Worm (Caenorhabditis elegans) whole organism, L3 larva: ENCODE measurements around the gene srh-303.

Experiments
- R02D3.7 ChIP-seq: fragments of 150-350 bp; optimal IDR thresholded peaks from 2 replicates; lab custom pipeline; 2014; ENCODE audit warnings: missing biosample characterization, missing genetic modification characterization
- ZK546.5 ChIP-seq: sonication (generic microtip); optimal IDR thresholded peaks from 2 replicates; lab custom pipeline; 2017; ENCODE audit warnings: missing biosample characterization, missing genetic modification characterization
- aly-2 ChIP-seq: fragments of 150-350 bp; optimal IDR thresholded peaks from 2 replicates; lab custom pipeline; 2014; ENCODE audit warnings: missing biosample characterization, missing genetic modification characterization
- ama-1 ChIP-seq: fragments of 150-350 bp; optimal IDR thresholded peaks from 2 replicates; lab custom pipeline; 2018
- ceh-28 ChIP-seq: fragments of 150-350 bp; optimal IDR thresholded peaks from 2 replicates; lab custom pipeline; 2014; ENCODE audit warnings: missing biosample characterization, missing genetic modification reagents, missing genetic modification characterization
- ceh-82 ChIP-seq: fragments of 150-350 bp; optimal IDR thresholded peaks from 2 replicates; lab custom pipeline; 2014; ENCODE audit warnings: missing biosample characterization, missing genetic modification characterization
- ceh-9 ChIP-seq: sonication (generic microtip); optimal IDR thresholded peaks from 2 replicates; lab custom pipeline; 2018; ENCODE audit warnings: missing biosample characterization, missing genetic modification characterization
- daf-12 ChIP-seq: fragments of 150-350 bp; optimal IDR thresholded peaks from 2 replicates; lab custom pipeline; 2014; ENCODE audit warnings: missing biosample characterization, missing genetic modification reagents, missing genetic modification characterization
- egl-27 ChIP-seq: sonication (generic microtip); optimal IDR thresholded peaks from 4 replicates; lab custom pipeline; 2017; ENCODE audit warnings: missing biosample characterization, missing genetic modification reagents, missing genetic modification characterization
- egl-5 ChIP-seq: fragments of 150-350 bp; optimal IDR thresholded peaks from 2 replicates; lab custom pipeline; 2017; ENCODE audit warnings: missing biosample characterization, missing genetic modification reagents, missing genetic modification characterization, inconsistent platforms
- elt-1 ChIP-seq: fragments of 150-350 bp; optimal IDR thresholded peaks from 2 replicates; lab custom pipeline; 2014; ENCODE audit warnings: missing biosample characterization, missing genetic modification characterization
- elt-2 ChIP-seq: sonication (generic microtip); optimal IDR thresholded peaks from 2 replicates; lab custom pipeline; 2016; ENCODE audit warnings: missing genetic modification reagents, mild to moderate bottlenecking, missing genetic modification characterization, missing compliant biosample characterization
- elt-3 ChIP-seq, 3 experiments: fragments of 150-350 bp in 1 of 3; sonication (generic microtip) in 2 of 3; optimal IDR thresholded peaks; 2 replicates in 2 of 3; 4 replicates in 1 of 3; lab custom pipeline; 2014 to 2017; ENCODE audit warnings: missing biosample characterization in 3 of 3, missing genetic modification characterization in 3 of 3
- fkh-2 ChIP-seq: fragments of 150-350 bp; optimal IDR thresholded peaks from 2 replicates; lab custom pipeline; 2014; ENCODE audit warnings: missing biosample characterization, missing genetic modification reagents, missing genetic modification characterization
- jun-1 ChIP-seq: fragments of 150-350 bp; optimal IDR thresholded peaks from 2 replicates; lab custom pipeline; 2014; ENCODE audit warnings: missing biosample characterization, missing genetic modification reagents, missing genetic modification characterization
- lin-15B ChIP-seq: fragments of 150-350 bp; optimal IDR thresholded peaks from 2 replicates; lab custom pipeline; 2014; ENCODE audit warnings: missing biosample characterization, missing genetic modification characterization
- lin-39 ChIP-seq: fragments of 150-350 bp; optimal IDR thresholded peaks from 2 replicates; lab custom pipeline; 2018; ENCODE audit warnings: missing biosample characterization, missing genetic modification reagents, missing genetic modification characterization
- lsy-12 ChIP-seq: sonication (generic microtip); optimal IDR thresholded peaks from 2 replicates; lab custom pipeline; 2016; ENCODE audit warnings: mild to moderate bottlenecking, missing genetic modification characterization, missing compliant biosample characterization
- mdl-1 ChIP-seq: fragments of 150-350 bp; optimal IDR thresholded peaks from 2 replicates; lab custom pipeline; 2014; ENCODE audit warnings: missing biosample characterization, missing genetic modification characterization
- mml-1 ChIP-seq: fragments of 150-350 bp; sonication (generic microtip); optimal IDR thresholded peaks from 3 replicates; lab custom pipeline; 2014; ENCODE audit warnings: missing biosample characterization, missing genetic modification characterization
- nhr-11 ChIP-seq: fragments of 150-350 bp; optimal IDR thresholded peaks from 2 replicates; lab custom pipeline; 2014; ENCODE audit warnings: missing biosample characterization, missing genetic modification characterization
- nhr-23 ChIP-seq: fragments of 150-350 bp; optimal IDR thresholded peaks from 2 replicates; lab custom pipeline; 2014; ENCODE audit warnings: missing biosample characterization, missing genetic modification reagents, missing genetic modification characterization
- nhr-237 ChIP-seq: fragments of 150-350 bp; optimal IDR thresholded peaks from 2 replicates; lab custom pipeline; 2014; ENCODE audit warnings: missing biosample characterization, missing genetic modification characterization
- nhr-25 ChIP-seq: sonication (generic microtip); optimal IDR thresholded peaks from 2 replicates; lab custom pipeline; 2017; ENCODE audit warnings: missing biosample characterization, missing genetic modification characterization
- nhr-43 ChIP-seq: sonication (generic microtip); optimal IDR thresholded peaks from 2 replicates; lab custom pipeline; 2016; ENCODE audit warnings: mild to moderate bottlenecking, missing genetic modification characterization, missing compliant biosample characterization; ENCODE audit not compliant: poor library complexity, severe bottlenecking
- nhr-67 ChIP-seq: fragments of 150-350 bp; optimal IDR thresholded peaks from 2 replicates; lab custom pipeline; 2014; ENCODE audit warnings: missing biosample characterization, missing genetic modification characterization
- nhr-77 ChIP-seq: fragments of 150-350 bp; optimal IDR thresholded peaks from 2 replicates; lab custom pipeline; 2014; ENCODE audit warnings: missing biosample characterization, missing genetic modification characterization
- pha-4 ChIP-seq: fragments of 150-350 bp; optimal IDR thresholded peaks from 2 replicates; lab custom pipeline; 2014; ENCODE audit warnings: missing biosample characterization, missing genetic modification reagents, missing genetic modification characterization
- pqm-1 ChIP-seq: fragments of 150-350 bp; optimal IDR thresholded peaks from 2 replicates; lab custom pipeline; 2017; ENCODE audit warnings: missing biosample characterization, missing genetic modification characterization, inconsistent platforms
- sea-2 ChIP-seq: fragments of 150-350 bp; sonication (generic microtip); optimal IDR thresholded peaks from 4 replicates; lab custom pipeline; 2014; ENCODE audit warnings: missing biosample characterization, missing genetic modification reagents, missing genetic modification characterization
- skn-1 ChIP-seq: fragments of 150-350 bp; optimal IDR thresholded peaks from 2 replicates; lab custom pipeline; 2014; ENCODE audit warnings: missing biosample characterization, missing genetic modification characterization
- snpc-4 ChIP-seq: fragments of 150-350 bp; optimal IDR thresholded peaks from 2 replicates; lab custom pipeline; 2014; ENCODE audit warnings: missing biosample characterization, missing genetic modification characterization
- tbx-2 ChIP-seq: sonication (generic microtip); optimal IDR thresholded peaks from 2 replicates; lab custom pipeline; 2016; ENCODE audit warnings: mild to moderate bottlenecking, missing genetic modification characterization, missing compliant biosample characterization
- unc-39 ChIP-seq: sonication (generic microtip); optimal IDR thresholded peaks from 4 replicates; lab custom pipeline; 2017; ENCODE audit warnings: missing biosample characterization, missing genetic modification characterization
- ztf-11 ChIP-seq: fragments of 150-350 bp; optimal IDR thresholded peaks from 2 replicates; lab custom pipeline; 2014; ENCODE audit warnings: missing biosample characterization, missing genetic modification characterization
- ztf-4 ChIP-seq: fragments of 150-350 bp; optimal IDR thresholded peaks from 2 replicates; lab custom pipeline; 2014; ENCODE audit warnings: missing biosample characterization, missing genetic modification characterization

The srh-303 gene

ce11 chrV:17800538-17800937 lies 30.9 kb upstream of the srh-303 start, which contains the start of gene srh-287:
Gene srh-287, plus strand, starts transcription at chrV:17800838.
- no peak for TF ChIP-seq ceh-28 (tag; lab: Kevin White, UChicago)
- TF ChIP-seq unc-39, result no peak
- no peak for TF ChIP-seq R02D3.7 (tag; lab: Kevin White, UChicago)
- TF ChIP-seq fkh-2, result no peak
- no peak for TF ChIP-seq ZK546.5

ce11 chrV:17802519-17802918 lies 28.9 kb upstream of the srh-303 start, which contains the start of the genes Y94A7B.11 and srh-292:
Gene Y94A7B.11, minus strand, starts transcription at chrV:17802619.
Gene srh-292, plus strand, starts transcription at chrV:17802769.
- TF ChIP-seq snpc-4 (tag; lab: Kevin White, UChicago), result no peak
- TF ChIP-seq nhr-77 (tag; lab: Kevin White, UChicago), result no peak
- TF ChIP-seq sea-2, result no peak
- TF ChIP-seq nhr-25 (tag; lab: Kevin White, UChicago), result no peak
- TF ChIP-seq skn-1 (tag; lab: Kevin White, UChicago), result no peak
- no peak for TF ChIP-seq aly-2 (tag; lab: Kevin White, UChicago)
- TF ChIP-seq, all 47 proteins: peak for 0

- TF ChIP-seq ceh-82 (no peak), nhr-43 (tag; lab: Kevin White, UChicago) (no peak), jun-1 (tag; lab: Kevin White, UChicago) (no peak), ZK546.5 (no peak), ceh-9 (tag; lab: Kevin White, UChicago) (no peak), daf-12 (tag; lab: Kevin White, UChicago) (no peak), elt-2 (no peak), elt-1 (no peak), mml-1 (tag; lab: Kevin White, UChicago) (no peak), ztf-11 (tag; lab: Kevin White, UChicago) (no peak), pha-4 (no peak), nhr-67 (no peak), ztf-4 (tag; lab: Kevin White, UChicago) (no peak), elt-3 (tag; optimal IDR thresholded peaks at IDR 0.05; lab: Kevin White, UChicago) (no peak), nhr-77 (tag; lab: Kevin White, UChicago) (no peak), lin-39 (no peak)
- TF ChIP-seq, all 47 proteins: peak for 0
Measured at ce11 chrV:17805323-17805722, 26.1 kb upstream of the srh-303 start, which contains the start of gene srh-291. Gene srh-291, plus strand, starts transcription at chrV:17805623.

ce11 chrV:17810053-17810452 lies 21.4 kb upstream of the srh-303 start, which contains the start of gene srh-296:
Gene srh-296, plus strand, starts transcription at chrV:17810353.
- TF ChIP-seq snpc-4 (tag; lab: Kevin White, UChicago) (no peak), lin-15B (tag; lab: Kevin White, UChicago) (no peak), R02D3.7 (tag; lab: Kevin White, UChicago) (no peak), lsy-12 (no peak)

- TF ChIP-seq pqm-1 (tag; lab: Kevin White, UChicago), result no peak
- TF ChIP-seq ZK546.5, result no peak
- no peak for TF ChIP-seq egl-5
- no peak for TF ChIP-seq lin-15B (tag; lab: Kevin White, UChicago)
- no peak for TF ChIP-seq tbx-2 (tag; lab: Kevin White, UChicago)
- TF ChIP-seq nhr-23 (tag; lab: Kevin White, UChicago), result no peak
- no peak for TF ChIP-seq ceh-82
- no peak for TF ChIP-seq egl-27 (tag; lab: Kevin White, UChicago)
- TF ChIP-seq ztf-11 (tag; lab: Kevin White, UChicago), result no peak
- TF ChIP-seq ceh-28 (tag; lab: Kevin White, UChicago), result no peak
- no peak for TF ChIP-seq nhr-237 (tag; lab: Kevin White, UChicago)
Measured at ce11 chrV:17812127-17812526, 19.3 kb upstream of the srh-303 start.

- TF ChIP-seq mdl-1 (tag; lab: Kevin White, UChicago) (no peak), mml-1 (tag; lab: Kevin White, UChicago) (no peak), ama-1 (lab: Kevin White, UChicago) (no peak), nhr-11 (tag; lab: Kevin White, UChicago) (no peak), nhr-77 (tag; lab: Kevin White, UChicago) (no peak), ztf-11 (tag; lab: Kevin White, UChicago) (no peak), nhr-43 (tag; lab: Kevin White, UChicago) (no peak), jun-1 (tag; lab: Kevin White, UChicago) (no peak), ztf-4 (tag; lab: Kevin White, UChicago) (no peak), fkh-2 (no peak)
Measured at ce11 chrV:17818567-17818966, 12.9 kb upstream of the srh-303 start, which contains the start of gene srh-298. Gene srh-298, plus strand, starts transcription at chrV:17818867.
